Worm (Caenorhabditis elegans): ENCODE measurements around the gene Y110A2AL.5.
A peak's percentile ranks its signal among the peaks of the same experiment; 100 is the strongest.

Gene Y110A2AL.5

ce11 chrII:2900248-2900647 is 35.9 kb downstream of the Y110A2AL.5 start, which contains the start of gene ubc-26:
Gene ubc-26 (minus strand): TSS chrII:2900348.
- TF ChIP-seq C34F6.9 (tag; optimal IDR thresholded peaks at IDR 0.05) (no peak), lsy-2 (tag; optimal IDR thresholded peaks at IDR 0.05) (no peak), ceh-82 (tag; optimal IDR thresholded peaks at IDR 0.05) (no peak), mab-5 (tag; optimal IDR thresholded peaks at IDR 0.05) (no peak), aly-2 (tag; optimal IDR thresholded peaks at IDR 0.05) (no peak), nhr-6 (tag; optimal IDR thresholded peaks at IDR 0.05) (no peak), F13H6.1 (tag; optimal IDR thresholded peaks at IDR 0.05) (no peak), R02D3.7 (tag; optimal IDR thresholded peaks at IDR 0.05) (no peak), mdl-1 (tag; optimal IDR thresholded peaks at IDR 0.05) (no peak), ztf-4 (tag; optimal IDR thresholded peaks at IDR 0.05) (no peak), ama-1 (optimal IDR thresholded peaks at IDR 0.05) (no peak), fos-1 (tag; optimal IDR thresholded peaks at IDR 0.05) (no peak)

ce11 chrII:2901158-2901557 is 36.8 kb downstream of the Y110A2AL.5 start:
- TF ChIP-seq mbf-1 (tag; optimal IDR thresholded peaks at IDR 0.05): no peak
- TF ChIP-seq Y55F3AM.14 (GFP tag; optimal IDR thresholded peaks at IDR 0.05): no peak
- TF ChIP-seq ceh-82 (tag; optimal IDR thresholded peaks at IDR 0.05): no peak
- TF ChIP-seq dmd-4 (tag; optimal IDR thresholded peaks at IDR 0.05): no peak
- TF ChIP-seq zag-1 (tag; optimal IDR thresholded peaks at IDR 0.05): no peak
- TF ChIP-seq lin-13 (GFP tag; optimal IDR thresholded peaks at IDR 0.05): no peak
- TF ChIP-seq aly-2 (tag; optimal IDR thresholded peaks at IDR 0.05): no peak
- TF ChIP-seq ZK546.5 (tag; optimal IDR thresholded peaks at IDR 0.05): no peak
- TF ChIP-seq nhr-12 (tag; optimal IDR thresholded peaks at IDR 0.05): no peak
- TF ChIP-seq elt-1 (tag; optimal IDR thresholded peaks at IDR 0.05): no peak
- TF ChIP-seq gmeb-1 (tag; optimal IDR thresholded peaks at IDR 0.05): no peak
- no peak for TF ChIP-seq lsy-2 (tag; optimal IDR thresholded peaks at IDR 0.05)
- no peak for TF ChIP-seq sem-4 (tag; optimal IDR thresholded peaks at IDR 0.05)
- TF ChIP-seq ztf-11 (tag; optimal IDR thresholded peaks at IDR 0.05): no peak
- no peak for TF ChIP-seq R02D3.7 (tag; optimal IDR thresholded peaks at IDR 0.05)
- no peak for TF ChIP-seq sma-3 (GFP tag; optimal IDR thresholded peaks at IDR 0.05)
- TF ChIP-seq nhr-129 (tag; optimal IDR thresholded peaks at IDR 0.05): no peak

ce11 chrII:2903748-2904147 is 39.4 kb downstream of the Y110A2AL.5 start:
- TF ChIP-seq gmeb-1 (tag; optimal IDR thresholded peaks at IDR 0.05) (no peak), F13H6.1 (tag; optimal IDR thresholded peaks at IDR 0.05) (no peak), aly-2 (tag; optimal IDR thresholded peaks at IDR 0.05) (no peak), peb-1 (tag; optimal IDR thresholded peaks at IDR 0.05) (no peak), ztf-1 (GFP tag; conservative IDR thresholded peaks at IDR 0.05) (no peak), lsy-2 (tag; optimal IDR thresholded peaks at IDR 0.05) (no peak), ztf-4 (tag; optimal IDR thresholded peaks at IDR 0.05) (no peak), dmd-4 (tag; optimal IDR thresholded peaks at IDR 0.05) (no peak), ceh-16 (tag; optimal IDR thresholded peaks at IDR 0.05) (no peak), Y55F3AM.14 (GFP tag; optimal IDR thresholded peaks at IDR 0.05) (no peak), nhr-21 (tag; optimal IDR thresholded peaks at IDR 0.05) (no peak), alr-1 (tag; optimal IDR thresholded peaks at IDR 0.05) (no peak), ama-1 (optimal IDR thresholded peaks at IDR 0.05) (no peak), lin-11 (tag; optimal IDR thresholded peaks at IDR 0.05) (no peak), nhr-6 (tag; optimal IDR thresholded peaks at IDR 0.05) (no peak), zag-1 (tag; optimal IDR thresholded peaks at IDR 0.05) (no peak)

- TF ChIP-seq unc-55 (GFP tag; optimal IDR thresholded peaks at IDR 0.05) (peak; percentile 5), Y55F3AM.14 (GFP tag; optimal IDR thresholded peaks at IDR 0.05) (no peak)
Observed at ce11 chrII:2913505-2913904, 49.2 kb downstream of the Y110A2AL.5 start, which contains the start of gene ubc-15. Gene ubc-15 (minus strand): TSS chrII:2913605.

Data from whole organism, L2 larva.